Worm (Caenorhabditis elegans): ENCODE data around the gene B0353.1.
A peak's percentile ranks its signal among the peaks of the same experiment; 100 is the strongest.

The B0353.1 gene

DNA sequence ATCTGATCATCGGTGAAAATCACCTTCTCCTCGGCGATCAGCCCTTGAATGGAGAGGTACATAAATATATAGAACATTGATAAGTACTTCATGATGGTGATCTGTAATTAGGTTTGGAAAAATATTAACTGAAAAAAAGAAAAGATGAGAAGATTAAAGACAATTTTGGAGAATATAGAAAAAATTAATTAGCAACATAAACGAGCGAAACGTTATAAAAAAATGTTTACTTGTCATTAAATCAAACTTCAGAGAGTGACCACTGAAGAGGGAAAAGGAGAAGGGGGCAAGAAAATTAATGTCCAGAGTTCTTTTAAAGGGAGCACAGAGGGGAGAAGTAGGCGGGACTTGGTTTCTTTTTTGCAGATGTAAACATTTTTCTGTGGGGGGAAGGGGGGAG lies 28.9 kb upstream of the B0353.1 start, which contains the start of gene T22F7.4:
T22F7.4 (minus strand) TSS at position 101 of the 400 bp plus-strand sequence.
- TF ChIP-seq let-607 (tag; optimal IDR thresholded peaks at IDR 0.05), result no peak
- TF ChIP-seq F49E8.2 (tag; optimal IDR thresholded peaks at IDR 0.05; ENCODE audit: insufficient read depth), result no peak

DNA sequence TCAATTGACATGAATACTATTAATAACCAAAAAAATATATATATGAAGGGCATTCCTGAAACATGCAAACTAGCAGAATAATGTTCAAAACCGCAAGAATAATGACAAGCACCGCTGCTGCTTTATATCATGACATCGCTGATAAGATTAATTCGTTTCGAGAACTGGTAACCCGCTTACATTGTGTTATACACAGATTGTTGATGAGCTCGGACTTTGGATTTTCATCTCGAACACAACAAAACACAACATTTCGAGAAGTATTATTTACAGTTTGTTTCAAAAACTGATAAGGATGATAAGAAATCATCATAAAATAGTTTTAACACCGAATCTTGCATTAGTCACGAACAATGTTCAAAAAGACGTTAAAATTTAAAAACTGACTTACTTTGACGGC lies 24.9 kb upstream of the B0353.1 start:
- TF ChIP-seq mxl-1 (tag; optimal IDR thresholded peaks at IDR 0.05) (no peak), xnd-1 (tag; optimal IDR thresholded peaks at IDR 0.05) (no peak), T07F8.4 (tag; optimal IDR thresholded peaks at IDR 0.05) (no peak), nhr-80 (tag; optimal IDR thresholded peaks at IDR 0.05) (peak; percentile 30), ets-4 (GFP tag; optimal IDR thresholded peaks at IDR 0.05) (no peak)

DNA sequence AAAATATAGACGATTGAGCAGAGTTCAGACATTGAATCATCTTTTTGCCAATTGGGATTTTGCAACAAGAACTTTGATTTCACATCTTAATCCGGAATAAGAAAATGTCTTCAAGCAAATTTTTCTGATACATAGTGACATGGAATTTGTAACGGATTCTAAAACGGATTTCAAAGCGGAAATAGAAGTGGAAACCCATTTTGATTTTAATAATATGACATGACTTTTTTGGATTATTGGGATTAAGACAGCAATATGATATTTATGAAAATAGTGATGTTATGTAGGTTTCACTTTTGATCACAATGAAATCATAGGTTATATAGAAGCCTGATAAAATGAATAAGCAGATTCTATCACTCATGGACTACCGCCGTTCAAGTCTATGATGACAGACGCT lies 23.6 kb upstream of the B0353.1 start:
- TF ChIP-seq attf-3 (GFP tag; conservative IDR thresholded peaks at IDR 0.05), result no peak
- no peak for TF ChIP-seq T26A5.8 (tag; optimal IDR thresholded peaks at IDR 0.05)
- no peak for TF ChIP-seq nhr-80 (tag; optimal IDR thresholded peaks at IDR 0.05)
- TF ChIP-seq zim-3 (tag; optimal IDR thresholded peaks at IDR 0.05), result no peak
- TF ChIP-seq ztf-3 (GFP tag; optimal IDR thresholded peaks at IDR 0.05), result no peak
- TF ChIP-seq ekl-4 (GFP tag; IDR thresholded peaks at IDR 0.05), result no peak
- TF ChIP-seq egrh-3 (GFP tag; IDR thresholded peaks at IDR 0.05), result no peak
- TF ChIP-seq bed-2 (GFP tag; IDR thresholded peaks at IDR 0.05), result no peak
- TF ChIP-seq snpc-4 (GFP tag; optimal IDR thresholded peaks at IDR 0.05), result no peak
- TF ChIP-seq snpc-4 (tag; optimal IDR thresholded peaks at IDR 0.05), result no peak
- no peak for TF ChIP-seq die-1 (tag; optimal IDR thresholded peaks at IDR 0.05)
- no peak for TF ChIP-seq Y53F4B.3 (GFP tag; IDR thresholded peaks at IDR 0.05)
- no peak for TF ChIP-seq nhr-179 (tag; optimal IDR thresholded peaks at IDR 0.05)
- TF ChIP-seq ceh-79 (tag; optimal IDR thresholded peaks at IDR 0.05), result no peak
- no peak for TF ChIP-seq attf-6 (GFP tag; IDR thresholded peaks at IDR 0.05)
- no peak for TF ChIP-seq bed-1 (GFP tag; IDR thresholded peaks at IDR 0.05)
- no peak for TF ChIP-seq snpc-1.3 (tag; optimal IDR thresholded peaks at IDR 0.05; ENCODE audit: insufficient read depth)
- TF ChIP-seq lsy-27 (tag; optimal IDR thresholded peaks at IDR 0.05; ENCODE audit: borderline replicate concordance, insufficient read depth), result no peak
- TF ChIP-seq cebp-2 (GFP tag; IDR thresholded peaks at IDR 0.05), result no peak

DNA sequence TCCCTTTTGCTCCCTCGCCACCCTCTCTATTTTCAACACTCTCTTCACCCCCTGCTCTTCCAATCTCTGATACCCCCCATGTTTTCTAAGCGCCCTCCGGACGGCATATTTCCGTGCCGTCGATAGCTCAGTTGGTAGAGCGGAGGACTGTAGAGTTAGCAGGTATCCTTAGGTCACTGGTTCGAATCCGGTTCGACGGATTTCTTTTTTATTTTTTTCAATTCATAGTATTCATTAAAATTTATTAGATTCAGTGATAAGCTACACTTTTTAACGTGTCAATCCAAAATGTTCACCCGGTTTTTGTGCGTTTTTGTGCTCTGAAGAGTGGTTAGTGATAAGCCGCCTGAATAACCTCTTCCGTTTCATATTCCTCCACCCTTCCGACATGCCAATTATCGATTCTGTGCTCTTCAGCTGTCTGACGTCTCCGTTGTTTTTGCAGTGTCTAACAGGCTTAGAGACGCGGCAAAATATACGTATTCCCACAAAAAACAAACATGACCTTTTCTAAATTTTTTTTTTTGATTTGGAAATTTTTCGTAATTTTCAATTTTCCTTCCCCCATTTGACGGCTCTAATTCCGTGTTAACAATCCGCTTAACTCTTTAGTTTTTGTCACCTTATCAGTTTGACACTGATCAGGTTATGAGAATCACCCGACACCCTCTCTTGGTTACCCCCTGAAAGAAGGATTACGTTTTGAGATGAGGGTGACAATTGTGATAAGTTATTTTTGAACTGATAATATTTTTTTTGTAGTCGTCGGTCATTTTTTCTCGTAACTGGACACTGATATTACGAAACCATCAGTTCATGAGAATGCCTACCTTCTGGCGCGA lies 20.3 kb upstream of the B0353.1 start:
- TF ChIP-seq ceh-91 (GFP tag; IDR thresholded peaks at IDR 0.05) (no peak), unc-130 (GFP tag; optimal IDR thresholded peaks at IDR 0.05) (no peak), F37B4.10 (GFP tag; IDR thresholded peaks at IDR 0.05) (0 out of 2 replicates have a peak, but pooled peaks have one; percentile 41), aptf-2 (GFP tag; conservative IDR thresholded peaks at IDR 0.05) (no peak), lsy-27 (tag; optimal IDR thresholded peaks at IDR 0.05; ENCODE audit: borderline replicate concordance, insufficient read depth) (no peak), lag-1 (GFP tag; IDR thresholded peaks at IDR 0.05) (no peak), mes-4 (tag; optimal IDR thresholded peaks at IDR 0.05) (no peak), unc-62 (GFP tag; optimal IDR thresholded peaks at IDR 0.05) (no peak), Y53F4B.3 (GFP tag; IDR thresholded peaks at IDR 0.05) (no peak), Y53G8AR.9 (GFP tag; conservative IDR thresholded peaks at IDR 0.05) (0 out of 2 replicates have a peak, but pooled peaks have one; percentile 28), snpc-1.3 (tag; optimal IDR thresholded peaks at IDR 0.05; ENCODE audit: insufficient read depth) (peak; percentile 32), bed-1 (GFP tag; IDR thresholded peaks at IDR 0.05) (no peak), snpc-4 (GFP tag; optimal IDR thresholded peaks at IDR 0.05) (no peak), snpc-4 (tag; optimal IDR thresholded peaks at IDR 0.05) (peak in 1 of 4 experiments; percentile 61), mcd-1 (GFP tag; IDR thresholded peaks at IDR 0.05) (peak; percentile 63), F57C9.4 (tag; optimal IDR thresholded peaks at IDR 0.05) (no peak), F22D6.2 (tag; optimal IDR thresholded peaks at IDR 0.05) (no peak), egl-44 (GFP tag; IDR thresholded peaks at IDR 0.05) (0 out of 2 replicates have a peak, but pooled peaks have one; percentile 30), ceh-100 (GFP tag; IDR thresholded peaks at IDR 0.05) (no peak), B0019.2 (GFP tag; conservative IDR thresholded peaks at IDR 0.05) (no peak), T26A5.8 (tag; optimal IDR thresholded peaks at IDR 0.05) (no peak), ceh-58 (GFP tag; IDR thresholded peaks at IDR 0.05) (no peak), die-1 (tag; optimal IDR thresholded peaks at IDR 0.05) (peak; percentile 67), attf-6 (GFP tag; IDR thresholded peaks at IDR 0.05) (no peak), ztf-6 (GFP tag; IDR thresholded peaks at IDR 0.05) (no peak)

Data from whole organism, young adult.